Worm (Caenorhabditis elegans) whole organism, mixed stage, embryonic: ENCODE data around the gene clec-143.
"Not testable (repeated sequence)": the region's sequence is repeated elsewhere in the genome, so short reads cannot be mapped to it uniquely, and the experiment has no call there.

ENCODE experiments used
- bed-3 ChIP-seq: fragments of 200-800 bp; sonication (Bioruptor generic); optimal IDR thresholded peaks from 3 replicates; lab custom pipeline; 2018; ENCODE audit warnings: mild to moderate bottlenecking, missing genetic modification characterization, moderate library complexity, missing compliant biosample characterization
- ceh-39 ChIP-seq: fragments of 150-350 bp; optimal IDR thresholded peaks from 2 replicates; lab custom pipeline; 2014; ENCODE audit warnings: missing biosample characterization, missing genetic modification characterization
- ceh-83 ChIP-seq: fragments of 200-800 bp; sonication (Bioruptor generic); optimal IDR thresholded peaks from 2 replicates; lab custom pipeline; 2018; ENCODE audit warnings: mild to moderate bottlenecking, missing genetic modification characterization, missing compliant biosample characterization
- ces-1 ChIP-seq: fragments of 150-350 bp; optimal IDR thresholded peaks from 2 replicates; lab custom pipeline; 2014; ENCODE audit warnings: missing biosample characterization, missing genetic modification reagents, missing genetic modification characterization
- cnd-1 ChIP-seq: fragments of 200-800 bp; sonication (Bioruptor generic); optimal IDR thresholded peaks from 2 replicates; lab custom pipeline; 2018; ENCODE audit warnings: mild to moderate bottlenecking, missing genetic modification characterization, missing compliant biosample characterization
- elt-1 ChIP-seq: sonication (generic microtip); optimal IDR thresholded peaks from 2 replicates; lab custom pipeline; 2017; ENCODE audit warnings: missing genetic modification characterization, mild to moderate bottlenecking, missing compliant biosample characterization, antibody characterized with exemption, moderate library complexity, borderline replicate concordance; ENCODE audit not compliant: insufficient read depth
- elt-3 ChIP-seq: fragments of 150-350 bp; optimal IDR thresholded peaks from 2 replicates; lab custom pipeline; 2014; ENCODE audit warnings: missing biosample characterization, missing genetic modification characterization
- flh-1 ChIP-seq: fragments of 200-800 bp; sonication (Bioruptor generic); optimal IDR thresholded peaks from 2 replicates; lab custom pipeline; 2018; ENCODE audit warnings: mild to moderate bottlenecking, missing genetic modification characterization, moderate library complexity, missing compliant biosample characterization
- ham-2 ChIP-seq: fragments of 200-800 bp; sonication (Bioruptor generic); optimal IDR thresholded peaks from 2 replicates; lab custom pipeline; 2018; ENCODE audit warnings: mild to moderate bottlenecking, missing genetic modification characterization, missing compliant biosample characterization
- hlh-1 ChIP-seq: fragments of 150-350 bp; optimal IDR thresholded peaks from 2 replicates; lab custom pipeline; 2014; ENCODE audit warnings: missing biosample characterization, missing genetic modification reagents, missing genetic modification characterization
- lin-13 ChIP-seq: fragments of 150-350 bp; optimal IDR thresholded peaks from 2 replicates; lab custom pipeline; 2014; ENCODE audit warnings: missing biosample characterization, missing genetic modification characterization
- lin-32 ChIP-seq: fragments of 200-800 bp; sonication (Bioruptor generic); optimal IDR thresholded peaks from 2 replicates; lab custom pipeline; 2018; ENCODE audit warnings: mild to moderate bottlenecking, missing genetic modification characterization, missing compliant biosample characterization
- lsy-2 ChIP-seq: fragments of 150-350 bp; optimal IDR thresholded peaks from 2 replicates; lab custom pipeline; 2014; ENCODE audit warnings: missing biosample characterization, missing genetic modification characterization
- mab-5 ChIP-seq: fragments of 150-350 bp; optimal IDR thresholded peaks from 2 replicates; lab custom pipeline; 2014; ENCODE audit warnings: missing biosample characterization, missing genetic modification characterization
- mls-2 ChIP-seq: sonication (generic microtip); optimal IDR thresholded peaks from 2 replicates; lab custom pipeline; 2016; ENCODE audit warnings: mild to moderate bottlenecking, missing genetic modification characterization, moderate library complexity, missing compliant biosample characterization
- nhr-12 ChIP-seq: fragments of 150-350 bp; optimal IDR thresholded peaks from 2 replicates; lab custom pipeline; 2014; ENCODE audit warnings: missing biosample characterization, missing genetic modification characterization
- nhr-2 ChIP-seq: fragments of 150-350 bp; optimal IDR thresholded peaks from 2 replicates; lab custom pipeline; 2014; ENCODE audit warnings: missing biosample characterization, missing genetic modification characterization
- nhr-237 ChIP-seq: fragments of 150-350 bp; optimal IDR thresholded peaks from 2 replicates; lab custom pipeline; 2014; ENCODE audit warnings: missing biosample characterization, missing genetic modification characterization
- nhr-28 ChIP-seq: fragments of 150-350 bp; optimal IDR thresholded peaks from 2 replicates; lab custom pipeline; 2014; ENCODE audit warnings: missing biosample characterization, missing genetic modification characterization
- nhr-76 ChIP-seq: sonication (generic microtip); optimal IDR thresholded peaks from 2 replicates; lab custom pipeline; 2017; ENCODE audit warnings: missing biosample characterization, missing genetic modification characterization
- pha-4 ChIP-seq: fragments of 150-350 bp; optimal IDR thresholded peaks from 2 replicates; lab custom pipeline; 2018; ENCODE audit warnings: missing biosample characterization, missing genetic modification reagents, missing genetic modification characterization
- snpc-4 ChIP-seq: fragments of 150-350 bp; optimal IDR thresholded peaks from 2 replicates; lab custom pipeline; 2014; ENCODE audit warnings: missing biosample characterization, missing genetic modification characterization
- sptf-1 ChIP-seq: sonication (generic microtip); optimal IDR thresholded peaks from 2 replicates; lab custom pipeline; 2017; ENCODE audit warnings: mild to moderate bottlenecking, missing genetic modification characterization, moderate library complexity, missing compliant biosample characterization
- tbx-8 ChIP-seq: fragments of 200-800 bp; sonication (Bioruptor generic); optimal IDR thresholded peaks from 2 replicates; lab custom pipeline; 2018; ENCODE audit warnings: mild to moderate bottlenecking, missing genetic modification characterization, moderate library complexity, missing compliant biosample characterization
- unc-120 ChIP-seq: sonication (generic microtip); optimal IDR thresholded peaks from 2 replicates; lab custom pipeline; 2017; ENCODE audit warnings: missing genetic modification characterization, missing compliant biosample characterization; ENCODE audit not compliant: poor library complexity, severe bottlenecking
- unc-39 ChIP-seq: fragments of 150-350 bp; optimal IDR thresholded peaks from 2 replicates; lab custom pipeline; 2014; ENCODE audit warnings: missing biosample characterization, missing genetic modification characterization
- unc-62 ChIP-seq: fragments of 150-350 bp; optimal IDR thresholded peaks from 2 replicates; lab custom pipeline; 2014; ENCODE audit warnings: missing biosample characterization, missing genetic modification reagents, missing genetic modification characterization
- zip-8 ChIP-seq: fragments of 150-350 bp; optimal IDR thresholded peaks from 2 replicates; lab custom pipeline; 2014; ENCODE audit warnings: missing biosample characterization, missing genetic modification characterization
- ztf-11 ChIP-seq: fragments of 150-350 bp; optimal IDR thresholded peaks from 2 replicates; lab custom pipeline; 2014; ENCODE audit warnings: missing biosample characterization, missing genetic modification characterization

Gene clec-143

DNA sequence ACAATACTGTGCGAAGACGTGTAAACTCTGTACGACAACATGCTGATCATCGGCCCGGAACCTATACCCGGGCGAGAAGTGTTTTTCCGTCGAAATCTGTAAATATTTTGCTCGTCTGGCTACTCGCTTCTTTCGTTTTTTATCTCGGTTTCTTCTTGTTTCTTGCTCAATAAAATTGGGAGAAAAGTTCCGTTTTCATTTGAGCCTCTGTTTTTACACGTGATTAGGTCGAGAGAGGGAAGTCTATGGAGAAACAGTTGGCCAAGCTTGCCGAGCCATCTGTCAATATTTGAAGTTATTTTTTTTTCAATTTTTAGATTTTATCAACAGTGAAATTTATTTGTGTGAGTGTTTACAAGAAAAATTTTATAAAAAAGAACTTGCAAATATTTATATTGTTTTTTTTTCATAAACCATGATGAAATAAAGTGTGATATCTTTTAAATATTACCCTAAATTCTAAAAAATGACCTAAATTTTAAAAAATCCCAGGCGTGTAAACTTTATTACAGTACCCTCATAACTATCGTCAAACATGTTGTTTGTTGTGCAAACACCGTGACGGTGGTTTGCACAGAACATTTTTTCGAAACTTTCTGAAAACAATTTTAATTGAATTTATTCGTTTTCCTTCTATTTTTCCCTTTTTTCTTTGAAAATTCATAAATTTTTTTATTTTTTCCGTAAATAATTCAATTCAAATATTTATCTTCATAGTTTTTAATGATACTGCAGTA, 25.0 kb downstream of the clec-143 start:
- TF ChIP-seq lsy-2 (tag; lab: Kevin White, UChicago) (peak; percentile 77), ces-1 (GFP tag; lab: Kevin White, UChicago) (no peak), mls-2 (tag; lab: Kevin White, UChicago) (no peak), zip-8 (no peak), elt-1 (tag; lab: Kevin White, UChicago) (no peak), lin-32 (GFP tag; lab: Kevin White, UChicago) (no peak)

ce11 chrII:10443898-10444297, 26.2 kb downstream of the clec-143 start:
- TF ChIP-seq bed-3 (GFP tag; lab: Kevin White, UChicago) (no peak), elt-1 (tag; lab: Kevin White, UChicago) (no peak), ztf-11 (tag; lab: Kevin White, UChicago) (no peak)

- not testable (repeated sequence) for TF ChIP-seq zip-8; pha-4 (tag; lab: Kevin White, UChicago); ztf-11 (tag; lab: Kevin White, UChicago)
Measured at ce11 chrII:10442846-10443245, 27.3 kb downstream of the clec-143 start, which contains the start of gene ZK673.1. ZK673.1 (plus strand) TSS chrII:10443146.

- no peak for TF ChIP-seq ces-1 (GFP tag; lab: Kevin White, UChicago)
Measured at ce11 chrII:10439976-10440375, 30.1 kb downstream of the clec-143 start, which contains the start of gene E04D5.4. E04D5.4 (plus strand) TSS chrII:10440276.

ce11 chrII:10437840-10438239, 32.3 kb downstream of the clec-143 start:
- TF ChIP-seq tbx-8 (no peak), unc-39 (tag; lab: Kevin White, UChicago) (no peak), ces-1 (GFP tag; lab: Kevin White, UChicago) (no peak), ceh-83 (GFP tag; lab: Kevin White, UChicago) (no peak), unc-62 (GFP tag; lab: Kevin White, UChicago) (no peak), mls-2 (tag; lab: Kevin White, UChicago) (no peak), ceh-39 (no peak), cnd-1 (tag; lab: Kevin White, UChicago) (no peak), pha-4 (tag; lab: Kevin White, UChicago) (no peak), lin-32 (GFP tag; lab: Kevin White, UChicago) (no peak), lin-13 (tag; lab: Kevin White, UChicago) (no peak), elt-1 (tag; lab: Kevin White, UChicago) (no peak), bed-3 (GFP tag; lab: Kevin White, UChicago) (no peak), nhr-2 (no peak), lsy-2 (tag; lab: Kevin White, UChicago) (no peak), nhr-237 (tag; lab: Kevin White, UChicago) (no peak), mab-5 (tag; lab: Kevin White, UChicago) (no peak), elt-3 (tag; lab: Kevin White, UChicago) (no peak)

DNA sequence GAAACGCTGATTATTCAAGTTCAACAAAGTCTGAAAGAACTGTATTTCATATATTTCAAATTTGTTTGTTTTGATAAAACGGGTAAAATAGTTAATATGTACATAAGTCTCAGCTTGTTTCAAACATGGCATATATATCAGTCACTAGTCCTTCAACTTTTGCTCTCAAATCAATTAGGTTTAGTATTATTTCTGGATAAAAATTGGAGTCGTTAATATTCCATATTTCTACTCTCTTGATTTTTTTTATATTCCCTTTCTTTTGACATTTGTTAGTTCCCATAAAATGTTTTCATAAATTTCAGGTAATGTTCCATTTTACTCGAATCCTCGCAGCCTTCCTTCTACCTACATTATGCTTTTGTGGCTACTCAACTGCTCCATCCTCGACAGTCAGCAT, 34.3 kb downstream of the clec-143 start, which contains the start of gene cut-4:
cut-4 (plus strand) TSS at position 301 of the 400 bp plus-strand sequence.
- TF ChIP-seq bed-3 (GFP tag; lab: Kevin White, UChicago) (no peak), flh-1 (GFP tag; lab: Kevin White, UChicago) (no peak), nhr-237 (tag; lab: Kevin White, UChicago) (no peak), sptf-1 (no peak), nhr-28 (tag; lab: Kevin White, UChicago) (no peak), ztf-11 (tag; lab: Kevin White, UChicago) (no peak), snpc-4 (tag; lab: Kevin White, UChicago) (no peak), nhr-12 (no peak), hlh-1 (tag; lab: Kevin White, UChicago) (no peak), mab-5 (tag; lab: Kevin White, UChicago) (no peak), unc-62 (GFP tag; lab: Kevin White, UChicago) (no peak), unc-39 (tag; lab: Kevin White, UChicago) (no peak), ceh-83 (GFP tag; lab: Kevin White, UChicago) (no peak), unc-120 (tag; lab: Kevin White, UChicago) (no peak), ham-2 (GFP tag; lab: Kevin White, UChicago) (no peak), zip-8 (no peak), elt-1 (tag; lab: Kevin White, UChicago) (no peak), nhr-76 (tag; lab: Kevin White, UChicago) (no peak)
